Worm (Caenorhabditis elegans) whole organism, late embryonic: ENCODE data around the gene tsp-14.

Experiments used
- C38D4.7 ChIP-seq: fragments of 200-800 bp; sonication (Bioruptor generic); optimal IDR thresholded peaks from 2 replicates; lab custom pipeline; 2018; ENCODE audit warnings: mild to moderate bottlenecking, missing genetic modification characterization, moderate library complexity, missing compliant biosample characterization
- F13H6.1 ChIP-seq: sonication (generic microtip); optimal IDR thresholded peaks from 2 replicates; lab custom pipeline; 2016; ENCODE audit warnings: missing genetic modification characterization, missing compliant biosample characterization
- K09A11.1 ChIP-seq: sonication (generic microtip); optimal IDR thresholded peaks from 2 replicates; lab custom pipeline; 2017; ENCODE audit warnings: antibody characterized with exemption, mild to moderate bottlenecking, missing genetic modification characterization, missing compliant biosample characterization; ENCODE audit not compliant: insufficient read depth
- T23F11.4 ChIP-seq: fragments of 200-800 bp; sonication (Bioruptor generic); optimal IDR thresholded peaks from 2 replicates; lab custom pipeline; 2018; ENCODE audit warnings: mild to moderate bottlenecking, missing genetic modification characterization, missing compliant biosample characterization
- Y22D7AL.16 ChIP-seq: sonication (generic microtip); optimal IDR thresholded peaks from 2 replicates; lab custom pipeline; 2016; ENCODE audit warnings: missing genetic modification characterization, missing compliant biosample characterization
- ama-1 ChIP-seq: fragments of 150-350 bp; optimal IDR thresholded peaks from 2 replicates; lab custom pipeline; 2014
- ceh-18 ChIP-seq: sonication (generic microtip); optimal IDR thresholded peaks from 2 replicates; lab custom pipeline; 2016; ENCODE audit warnings: missing genetic modification characterization, missing compliant biosample characterization
- ceh-2 ChIP-seq: sonication (generic microtip); optimal IDR thresholded peaks from 2 replicates; lab custom pipeline; 2016; ENCODE audit warnings: missing genotype, missing genetic modification characterization, missing compliant biosample characterization
- ceh-24 ChIP-seq: sonication (generic microtip); optimal IDR thresholded peaks from 2 replicates; lab custom pipeline; 2016; ENCODE audit warnings: mild to moderate bottlenecking, missing genetic modification characterization, missing compliant biosample characterization
- ceh-30 ChIP-seq: fragments of 150-350 bp; optimal IDR thresholded peaks from 2 replicates; lab custom pipeline; 2014; ENCODE audit warnings: missing biosample characterization, missing genetic modification characterization
- ceh-31 ChIP-seq: sonication (generic microtip); optimal IDR thresholded peaks from 2 replicates; lab custom pipeline; 2016; ENCODE audit warnings: missing genetic modification characterization, missing compliant biosample characterization
- ceh-45 ChIP-seq: fragments of 200-800 bp; sonication (Bioruptor generic); IDR thresholded peaks from 2 replicates; pipeline ENCODE4 v1.3.6; 2022; ENCODE audit warnings: missing genetic modification reagents, missing genetic modification characterization, missing compliant biosample characterization
- ceh-48 ChIP-seq: sonication (generic microtip); optimal IDR thresholded peaks from 2 replicates; lab custom pipeline; 2016; ENCODE audit warnings: missing genetic modification characterization, inconsistent platforms, missing compliant biosample characterization
- ceh-6 ChIP-seq: fragments of 200-800 bp; sonication (Bioruptor generic); optimal IDR thresholded peaks from 2 replicates; lab custom pipeline; 2018; ENCODE audit warnings: mild to moderate bottlenecking, missing genetic modification characterization, missing compliant biosample characterization
- ceh-9 ChIP-seq: sonication (generic microtip); optimal IDR thresholded peaks from 2 replicates; lab custom pipeline; 2016; ENCODE audit warnings: mild to moderate bottlenecking, missing genetic modification characterization, inconsistent platforms, missing compliant biosample characterization
- dmd-4 ChIP-seq: sonication (generic microtip); optimal IDR thresholded peaks from 2 replicates; lab custom pipeline; 2016; ENCODE audit warnings: borderline replicate concordance, missing genetic modification characterization, missing compliant biosample characterization
- dve-1 ChIP-seq: sonication (generic microtip); optimal IDR thresholded peaks from 2 replicates; lab custom pipeline; 2017; ENCODE audit warnings: antibody characterized with exemption, mild to moderate bottlenecking, missing genetic modification characterization, missing compliant biosample characterization
- elt-4 ChIP-seq: sonication (generic microtip); optimal IDR thresholded peaks from 2 replicates; lab custom pipeline; 2016; ENCODE audit warnings: missing genetic modification characterization, missing compliant biosample characterization
- eyg-1 ChIP-seq: sonication (generic microtip); optimal IDR thresholded peaks from 2 replicates; lab custom pipeline; 2016; ENCODE audit warnings: missing genotype, missing genetic modification characterization, missing compliant biosample characterization
- fkh-10 ChIP-seq: fragments of 150-350 bp; optimal IDR thresholded peaks from 2 replicates; lab custom pipeline; 2014; ENCODE audit warnings: missing biosample characterization, missing genetic modification reagents, missing genetic modification characterization
- fkh-6 ChIP-seq: sonication (generic microtip); optimal IDR thresholded peaks from 2 replicates; lab custom pipeline; 2016; ENCODE audit warnings: missing genetic modification characterization, missing compliant biosample characterization
- gmeb-2 ChIP-seq: sonication (generic microtip); optimal IDR thresholded peaks from 2 replicates; lab custom pipeline; 2016; ENCODE audit warnings: missing genetic modification characterization, inconsistent platforms, missing compliant biosample characterization
- hlh-8 ChIP-seq: sonication (generic microtip); optimal IDR thresholded peaks from 2 replicates; lab custom pipeline; 2016; ENCODE audit warnings: missing genotype, missing genetic modification characterization, missing compliant biosample characterization
- nhr-232 ChIP-seq: sonication (generic microtip); optimal IDR thresholded peaks from 2 replicates; lab custom pipeline; 2016; ENCODE audit warnings: missing genetic modification characterization, missing compliant biosample characterization
- npax-4 ChIP-seq: sonication (generic microtip); optimal IDR thresholded peaks from 2 replicates; lab custom pipeline; 2016; ENCODE audit warnings: missing genetic modification characterization, missing compliant biosample characterization
- pat-9 ChIP-seq: fragments of 200-800 bp; sonication (Bioruptor generic); optimal IDR thresholded peaks from 2 replicates; lab custom pipeline; 2018; ENCODE audit warnings: mild to moderate bottlenecking, missing genetic modification characterization, moderate library complexity, missing compliant biosample characterization
- pha-2 ChIP-seq: sonication (generic microtip); optimal IDR thresholded peaks from 2 replicates; lab custom pipeline; 2017; ENCODE audit warnings: mild to moderate bottlenecking, missing genetic modification characterization, missing compliant biosample characterization
- pqm-1 ChIP-seq: sonication (generic microtip); optimal IDR thresholded peaks from 2 replicates; lab custom pipeline; 2016; ENCODE audit warnings: missing genetic modification characterization, missing compliant biosample characterization
- pros-1 ChIP-seq: fragments of 150-350 bp; optimal IDR thresholded peaks from 2 replicates; lab custom pipeline; 2014; ENCODE audit warnings: missing biosample characterization, missing genetic modification reagents, missing genetic modification characterization
- rnt-1 ChIP-seq: sonication (generic microtip); optimal IDR thresholded peaks from 2 replicates; lab custom pipeline; 2016; ENCODE audit warnings: missing genetic modification characterization, missing compliant biosample characterization
- sox-2 ChIP-seq: fragments of 200-800 bp; sonication (Bioruptor generic); IDR thresholded peaks from 2 replicates; pipeline ENCODE4 v1.3.6; 2022; ENCODE audit warnings: missing genetic modification reagents, missing genetic modification characterization, missing compliant biosample characterization
- tbx-2 ChIP-seq: sonication (generic microtip); optimal IDR thresholded peaks from 2 replicates; lab custom pipeline; 2016; ENCODE audit warnings: missing genetic modification characterization, missing compliant biosample characterization
- tbx-7 ChIP-seq: sonication (generic microtip); optimal IDR thresholded peaks from 2 replicates; lab custom pipeline; 2016; ENCODE audit warnings: missing genotype, missing genetic modification characterization, missing compliant biosample characterization
- ttx-3 ChIP-seq: sonication (generic microtip); optimal IDR thresholded peaks from 2 replicates; lab custom pipeline; 2016; ENCODE audit warnings: missing genetic modification reagents, missing genetic modification characterization, missing compliant biosample characterization
- unc-3 ChIP-seq, 2 experiments: fragments of 200-800 bp in 1 of 2; sonication (Bioruptor generic) in 1 of 2; sonication (generic microtip) in 1 of 2; conservative IDR thresholded peaks in 1 of 2; optimal IDR thresholded peaks in 1 of 2; 2 replicates each; pipeline versions ENCODE4 v1.3.6 to Lab custom; 2016 to 2022; ENCODE audit warnings: missing compliant biosample characterization in 2 of 2, missing genetic modification characterization in 2 of 2, missing genetic modification reagents in 1 of 2
- unc-42 ChIP-seq: sonication (generic microtip); optimal IDR thresholded peaks from 2 replicates; lab custom pipeline; 2016; ENCODE audit warnings: missing genotype, missing genetic modification characterization, missing compliant biosample characterization
- unc-55 ChIP-seq: sonication (generic microtip); optimal IDR thresholded peaks from 2 replicates; lab custom pipeline; 2017; ENCODE audit warnings: missing biosample characterization, missing genetic modification reagents, missing genetic modification characterization
- zip-5 ChIP-seq: sonication (generic microtip); optimal IDR thresholded peaks from 2 replicates; lab custom pipeline; 2016; ENCODE audit warnings: missing genetic modification characterization, missing compliant biosample characterization

tsp-14 gene

ce11 chrX:4872758-4873157, 4.0 kb downstream of the tsp-14 start:
- TF ChIP-seq ceh-45 (GFP tag; lab: Robert Waterston, UW) (no peak), rnt-1 (tag; lab: Kevin White, UChicago) (no peak), sox-2 (GFP tag; lab: Robert Waterston, UW) (no peak), ceh-24 (tag; lab: Kevin White, UChicago) (no peak), zip-5 (no peak), F13H6.1 (tag; lab: Kevin White, UChicago) (no peak), elt-4 (tag; lab: Kevin White, UChicago) (no peak), ttx-3 (no peak), K09A11.1 (no peak), pat-9 (tag; lab: Kevin White, UChicago) (no peak), ceh-30 (no peak), T23F11.4 (GFP tag; lab: Kevin White, UChicago) (no peak), pqm-1 (tag; lab: Kevin White, UChicago) (no peak), ceh-18 (tag; lab: Kevin White, UChicago) (no peak)

ce11 chrX:4870683-4871082, 6.1 kb downstream of the tsp-14 start:
- TF ChIP-seq unc-42 (tag; lab: Kevin White, UChicago): peak; percentile 66
- TF ChIP-seq fkh-10: peak; percentile 31
- no peak for TF ChIP-seq ceh-9 (tag; lab: Kevin White, UChicago)

- TF ChIP-seq eyg-1 (no peak), dve-1 (tag; lab: Kevin White, UChicago) (no peak), tbx-2 (tag; lab: Kevin White, UChicago) (no peak), nhr-232 (tag; lab: Kevin White, UChicago) (no peak), ceh-48 (tag; lab: Kevin White, UChicago) (no peak), ceh-31 (tag; lab: Kevin White, UChicago) (peak; percentile 18), unc-42 (tag; lab: Kevin White, UChicago) (peak; percentile 93), ceh-6 (GFP tag; lab: Kevin White, UChicago) (no peak)
These were observed 7.1 kb downstream of the tsp-14 start for ce11 chrX:4869627-4870026.

- TF ChIP-seq unc-55 (GFP tag; lab: Kevin White, UChicago) (no peak), pha-2 (no peak), hlh-8 (tag; lab: Kevin White, UChicago) (no peak), ceh-30 (no peak), unc-42 (tag; lab: Kevin White, UChicago) (no peak), pros-1 (tag; lab: Kevin White, UChicago) (no peak), C38D4.7 (GFP tag; lab: Kevin White, UChicago) (no peak), fkh-6 (tag; lab: Kevin White, UChicago) (no peak), unc-3 (GFP tag; conservative IDR thresholded peaks at IDR 0.05; lab: Robert Waterston, UW) (no peak), unc-3 (tag; optimal IDR thresholded peaks at IDR 0.05; lab: Kevin White, UChicago) (no peak), eyg-1 (no peak), dve-1 (tag; lab: Kevin White, UChicago) (no peak), npax-4 (tag; lab: Kevin White, UChicago) (no peak)
These were observed 11.0 kb downstream of the tsp-14 start, which contains the start of gene ntc-1 for ce11 chrX:4865798-4866197. Gene ntc-1 (plus strand): TSS chrX:4866098.

ce11 chrX:4864214-4864613, 12.6 kb downstream of the tsp-14 start:
- no peak for TF ChIP-seq ceh-2 (tag; lab: Kevin White, UChicago)
- TF ChIP-seq gmeb-2 (tag; lab: Kevin White, UChicago): no peak
- no peak for TF ChIP-seq Y22D7AL.16
- TF ChIP-seq dmd-4 (tag; lab: Kevin White, UChicago): no peak
- TF ChIP-seq sox-2 (GFP tag; lab: Robert Waterston, UW): no peak
- TF ChIP-seq tbx-2 (tag; lab: Kevin White, UChicago): no peak
- TF ChIP-seq ama-1 (lab: Kevin White, UChicago): no peak
- TF ChIP-seq rnt-1 (tag; lab: Kevin White, UChicago): no peak
- no peak for TF ChIP-seq tbx-7 (tag; lab: Kevin White, UChicago)
